Worm (Caenorhabditis elegans) whole organism, young adult: ENCODE measurements around the gene bud-13.
A peak's percentile ranks its signal among the peaks of the same experiment; 100 is the strongest.

Experiments
- B0035.1 ChIP-seq: sonication (generic microtip); optimal IDR thresholded peaks from 2 replicates; lab custom pipeline; 2016; ENCODE audit warnings: missing genetic modification characterization, mild to moderate bottlenecking, missing compliant biosample characterization, missing genotype, missing genetic modification reagents
- C06A6.2 ChIP-seq: fragments of 200-800 bp; sonication (Bioruptor generic); conservative IDR thresholded peaks from 2 replicates; pipeline ENCODE4 v1.3.6; 2022; ENCODE audit warnings: missing genetic modification characterization, missing compliant biosample characterization
- F33H1.4 ChIP-seq: fragments of 200-800 bp; sonication (Bioruptor generic); IDR thresholded peaks from 2 replicates; pipeline ENCODE4 v1.3.6; 2022; ENCODE audit warnings: missing genetic modification reagents, missing genetic modification characterization, missing compliant biosample characterization
- F52B5.7 ChIP-seq: sonication (generic microtip); optimal IDR thresholded peaks from 2 replicates; lab custom pipeline; 2016; ENCODE audit warnings: mild to moderate bottlenecking, missing genetic modification characterization, missing compliant biosample characterization
- F57A8.1 ChIP-seq: fragments of 200-800 bp; sonication (Bioruptor generic); optimal IDR thresholded peaks from 2 replicates; lab custom pipeline; 2018; ENCODE audit warnings: mild to moderate bottlenecking, missing genetic modification characterization, moderate library complexity, missing compliant biosample characterization
- F57C9.4 ChIP-seq: sonication (generic microtip); optimal IDR thresholded peaks from 2 replicates; lab custom pipeline; 2017; ENCODE audit warnings: mild to moderate bottlenecking, missing genetic modification characterization, missing compliant biosample characterization
- T26A5.8 ChIP-seq: sonication (generic microtip); optimal IDR thresholded peaks from 2 replicates; lab custom pipeline; 2016; ENCODE audit warnings: missing genetic modification characterization, missing compliant biosample characterization
- Y56A3A.18 ChIP-seq: fragments of 200-800 bp; sonication (Bioruptor generic); IDR thresholded peaks from 2 replicates; pipeline ENCODE4 v1.3.6; 2022; ENCODE audit warnings: missing genetic modification reagents, missing genetic modification characterization, missing compliant biosample characterization
- ZK185.1 ChIP-seq: sonication (generic microtip); optimal IDR thresholded peaks from 2 replicates; lab custom pipeline; 2016; ENCODE audit warnings: mild to moderate bottlenecking, missing genetic modification characterization, missing compliant biosample characterization; ENCODE audit not compliant: poor library complexity, severe bottlenecking
- ama-1 ChIP-seq, 3 experiments: fragments of 150-350 bp in 1 of 3; sonication (generic microtip) in 2 of 3; optimal IDR thresholded peaks; 2 replicates each; lab custom pipeline; 2014 to 2018; ENCODE audit warnings: missing biosample characterization in 2 of 3, missing genetic modification characterization in 2 of 3, missing genetic modification reagents in 2 of 3
- aptf-2 ChIP-seq: fragments of 200-800 bp; sonication (Bioruptor generic); conservative IDR thresholded peaks from 2 replicates; pipeline ENCODE4 v1.3.6; 2022; ENCODE audit warnings: missing genetic modification reagents, missing genetic modification characterization, missing compliant biosample characterization
- attf-3 ChIP-seq: fragments of 200-800 bp; sonication (Bioruptor generic); conservative IDR thresholded peaks from 2 replicates; pipeline ENCODE4 v1.3.6; 2022; ENCODE audit warnings: missing genetic modification reagents, missing genetic modification characterization, missing compliant biosample characterization
- attf-5 ChIP-seq: fragments of 200-800 bp; sonication (Bioruptor generic); optimal IDR thresholded peaks from 2 replicates; lab custom pipeline; 2018; ENCODE audit warnings: mild to moderate bottlenecking, missing genetic modification characterization, missing compliant biosample characterization
- ccch-3 ChIP-seq: fragments of 200-800 bp; sonication (Bioruptor generic); optimal IDR thresholded peaks from 2 replicates; lab custom pipeline; 2018; ENCODE audit warnings: mild to moderate bottlenecking, missing genetic modification characterization, missing compliant biosample characterization
- cebp-1 ChIP-seq, 2 experiments: fragments of 200-800 bp in 1 of 2; sonication (Bioruptor generic) in 1 of 2; sonication (generic microtip) in 1 of 2; IDR thresholded peaks in 1 of 2; optimal IDR thresholded peaks in 1 of 2; 2 replicates each; pipeline versions ENCODE4 v1.3.6 to Lab custom; 2017 to 2022; ENCODE audit warnings: missing compliant biosample characterization in 2 of 2, missing genetic modification characterization in 2 of 2, mild to moderate bottlenecking in 1 of 2, missing genetic modification reagents in 1 of 2, moderate library complexity in 1 of 2
- ceh-27 ChIP-seq: fragments of 200-800 bp; sonication (Bioruptor generic); optimal IDR thresholded peaks from 2 replicates; lab custom pipeline; 2018; ENCODE audit warnings: mild to moderate bottlenecking, missing genetic modification characterization, moderate library complexity, missing compliant biosample characterization
- ceh-79 ChIP-seq: sonication (generic microtip); optimal IDR thresholded peaks from 2 replicates; lab custom pipeline; 2017; ENCODE audit warnings: mild to moderate bottlenecking, missing genetic modification characterization, missing compliant biosample characterization
- chd-7 ChIP-seq: sonication (generic microtip); optimal IDR thresholded peaks from 2 replicates; lab custom pipeline; 2016; ENCODE audit warnings: mild to moderate bottlenecking, missing genetic modification characterization, moderate library complexity, missing compliant biosample characterization
- dox-1 ChIP-seq: fragments of 200-800 bp; sonication (Bioruptor generic); IDR thresholded peaks from 2 replicates; pipeline ENCODE4 v1.3.6; 2022; ENCODE audit warnings: missing genetic modification reagents, missing genetic modification characterization, missing compliant biosample characterization
- dpff-1 ChIP-seq: sonication (generic microtip); optimal IDR thresholded peaks from 2 replicates; lab custom pipeline; 2017; ENCODE audit warnings: mild to moderate bottlenecking, missing genetic modification characterization, missing compliant biosample characterization
- dpl-1 ChIP-seq: fragments of 150-350 bp; optimal IDR thresholded peaks from 2 replicates; lab custom pipeline; 2014; ENCODE audit warnings: missing biosample characterization, missing genetic modification reagents, missing genetic modification characterization
- efl-1 ChIP-seq: fragments of 150-350 bp; optimal IDR thresholded peaks from 2 replicates; lab custom pipeline; 2014; ENCODE audit warnings: missing biosample characterization, missing genetic modification reagents, missing genetic modification characterization
- egl-44 ChIP-seq: fragments of 200-800 bp; sonication (Bioruptor generic); IDR thresholded peaks from 2 replicates; pipeline ENCODE4 v1.3.6; 2022; ENCODE audit warnings: missing genetic modification reagents, missing genetic modification characterization, missing compliant biosample characterization
- egrh-3 ChIP-seq: fragments of 200-800 bp; sonication (Bioruptor generic); IDR thresholded peaks from 2 replicates; pipeline ENCODE4 v1.3.6; 2022; ENCODE audit warnings: missing genetic modification reagents, missing genetic modification characterization, missing compliant biosample characterization
- ets-4 ChIP-seq: fragments of 200-800 bp; sonication (Bioruptor generic); optimal IDR thresholded peaks from 2 replicates; lab custom pipeline; 2018; ENCODE audit warnings: mild to moderate bottlenecking, missing genetic modification characterization, missing compliant biosample characterization
- fkh-3 ChIP-seq: sonication (generic microtip); optimal IDR thresholded peaks from 2 replicates; lab custom pipeline; 2016; ENCODE audit warnings: mild to moderate bottlenecking, missing genetic modification characterization, missing compliant biosample characterization
- hlh-12 ChIP-seq: sonication (generic microtip); optimal IDR thresholded peaks from 2 replicates; lab custom pipeline; 2016; ENCODE audit warnings: missing genetic modification characterization, missing compliant biosample characterization
- lin-40 ChIP-seq: sonication (generic microtip); optimal IDR thresholded peaks from 2 replicates; lab custom pipeline; 2016; ENCODE audit warnings: missing genetic modification characterization, mild to moderate bottlenecking, missing compliant biosample characterization, missing genotype, missing genetic modification reagents
- lin-54 ChIP-seq: fragments of 200-800 bp; sonication (Bioruptor generic); optimal IDR thresholded peaks from 2 replicates; lab custom pipeline; 2018; ENCODE audit warnings: mild to moderate bottlenecking, missing genetic modification characterization, missing compliant biosample characterization
- lir-1 ChIP-seq: fragments of 200-800 bp; sonication (Bioruptor generic); conservative IDR thresholded peaks from 2 replicates; pipeline ENCODE4 v1.3.6; 2022; ENCODE audit warnings: missing genetic modification reagents, missing genetic modification characterization, missing compliant biosample characterization
- lsl-1 ChIP-seq: fragments of 200-800 bp; sonication (Bioruptor generic); optimal IDR thresholded peaks from 2 replicates; lab custom pipeline; 2018; ENCODE audit warnings: mild to moderate bottlenecking, missing genetic modification characterization, moderate library complexity, missing compliant biosample characterization
- madf-10 ChIP-seq: sonication (generic microtip); optimal IDR thresholded peaks from 2 replicates; lab custom pipeline; 2016; ENCODE audit warnings: mild to moderate bottlenecking, missing genetic modification characterization, missing compliant biosample characterization
- madf-6 ChIP-seq: fragments of 200-800 bp; sonication (Bioruptor generic); IDR thresholded peaks from 2 replicates; pipeline ENCODE4 v1.3.6; 2022; ENCODE audit warnings: missing genetic modification reagents, missing genetic modification characterization, missing compliant biosample characterization
- nfya-2 ChIP-seq: fragments of 200-800 bp; sonication (Bioruptor generic); IDR thresholded peaks from 2 replicates; pipeline ENCODE4 v1.3.6; 2022; ENCODE audit warnings: missing genetic modification reagents, missing genetic modification characterization, missing compliant biosample characterization
- nhr-179 ChIP-seq: sonication (generic microtip); optimal IDR thresholded peaks from 2 replicates; lab custom pipeline; 2016; ENCODE audit warnings: mild to moderate bottlenecking, missing genetic modification characterization, missing compliant biosample characterization
- pha-4 ChIP-seq: fragments of 150-350 bp; sonication (generic microtip); optimal IDR thresholded peaks from 2 replicates; lab custom pipeline; 2014; ENCODE audit warnings: missing biosample characterization, missing genetic modification reagents, missing genetic modification characterization
- rec-8 ChIP-seq, 2 experiments: sonication (generic microtip); optimal IDR thresholded peaks; 2 replicates each; lab custom pipeline; 2016; ENCODE audit warnings: mild to moderate bottlenecking in 2 of 2, missing genetic modification characterization in 2 of 2, missing genetic modification reagents in 2 of 2, missing genotype in 2 of 2, missing biosample characterization in 1 of 2, missing compliant biosample characterization in 1 of 2, moderate library complexity in 1 of 2
- rpc-1 ChIP-seq, 2 experiments: fragments of 150-350 bp in 1 of 2; sonication (generic microtip) in 1 of 2; optimal IDR thresholded peaks; 2 replicates each; lab custom pipeline; 2014 to 2018; ENCODE audit warnings: missing biosample characterization in 1 of 2, missing genetic modification characterization in 1 of 2, missing genetic modification reagents in 1 of 2, missing genotype in 1 of 2
- sea-2 ChIP-seq: fragments of 200-800 bp; sonication (Bioruptor generic); IDR thresholded peaks from 2 replicates; pipeline ENCODE4 v1.3.6; 2022; ENCODE audit warnings: missing genetic modification characterization, missing compliant biosample characterization
- somi-1 ChIP-seq: fragments of 200-800 bp; sonication (Bioruptor generic); optimal IDR thresholded peaks from 2 replicates; lab custom pipeline; 2018; ENCODE audit warnings: mild to moderate bottlenecking, missing genetic modification characterization, missing compliant biosample characterization
- sptf-2 ChIP-seq: fragments of 200-800 bp; sonication (Bioruptor generic); optimal IDR thresholded peaks from 2 replicates; lab custom pipeline; 2018; ENCODE audit warnings: mild to moderate bottlenecking, missing genetic modification characterization, missing compliant biosample characterization
- tbx-9 ChIP-seq: sonication (generic microtip); optimal IDR thresholded peaks from 2 replicates; lab custom pipeline; 2016; ENCODE audit warnings: borderline replicate concordance, missing genetic modification characterization, inconsistent platforms, missing compliant biosample characterization
- xnd-1 ChIP-seq: sonication (generic microtip); optimal IDR thresholded peaks from 2 replicates; lab custom pipeline; 2016; ENCODE audit warnings: missing genotype, missing genetic modification reagents, missing genetic modification characterization, missing compliant biosample characterization
- ztf-22 ChIP-seq: fragments of 200-800 bp; sonication (Bioruptor generic); optimal IDR thresholded peaks from 2 replicates; lab custom pipeline; 2018; ENCODE audit warnings: mild to moderate bottlenecking, missing genetic modification characterization, moderate library complexity, missing compliant biosample characterization
- ztf-26 ChIP-seq: sonication (generic microtip); optimal IDR thresholded peaks from 2 replicates; lab custom pipeline; 2017; ENCODE audit warnings: missing genetic modification characterization, missing compliant biosample characterization
- ztf-28 ChIP-seq: fragments of 200-800 bp; sonication (Bioruptor generic); IDR thresholded peaks from 2 replicates; pipeline ENCODE4 v1.3.6; 2022; ENCODE audit warnings: missing genetic modification reagents, missing genetic modification characterization, missing compliant biosample characterization
- ztf-3 ChIP-seq: fragments of 200-800 bp; sonication (Bioruptor generic); optimal IDR thresholded peaks from 2 replicates; lab custom pipeline; 2018; ENCODE audit warnings: mild to moderate bottlenecking, missing genetic modification characterization, missing compliant biosample characterization
- ztf-6 ChIP-seq: fragments of 200-800 bp; sonication (Bioruptor generic); IDR thresholded peaks from 2 replicates; pipeline ENCODE4 v1.3.6; 2022; ENCODE audit warnings: missing genetic modification reagents, missing genetic modification characterization, missing compliant biosample characterization

Gene bud-13

ce11 chrIII:8985461-8985860 is 17.9 kb upstream of the bud-13 start (continued):
- TF ChIP-seq B0035.1 (tag; lab: Kevin White, UChicago) (no peak), xnd-1 (tag; lab: Kevin White, UChicago) (no peak), egrh-3 (GFP tag; lab: Robert Waterston, UW) (no peak), F52B5.7 (tag; lab: Kevin White, UChicago) (no peak), lin-54 (peak; percentile 89), fkh-3 (tag; lab: Kevin White, UChicago) (no peak), attf-5 (GFP tag; lab: Kevin White, UChicago) (no peak), ets-4 (GFP tag; lab: Kevin White, UChicago) (no peak), lir-1 (no peak), T26A5.8 (tag; lab: Kevin White, UChicago) (no peak), madf-10 (tag; lab: Kevin White, UChicago) (no peak), rpc-1 (optimal IDR thresholded peaks at IDR 0.05; lab: Kevin White, UChicago) (no peak), rpc-1 (tag; optimal IDR thresholded peaks at IDR 0.05; lab: Kevin White, UChicago) (no peak), ztf-6 (GFP tag; lab: Robert Waterston, UW) (no peak), hlh-12 (tag; lab: Kevin White, UChicago) (no peak), lin-40 (tag; lab: Kevin White, UChicago) (no peak), ztf-22 (GFP tag; lab: Kevin White, UChicago) (no peak), sea-2 (GFP tag; lab: Robert Waterston, UW) (no peak), ama-1 (optimal IDR thresholded peaks at IDR 0.05; lab: Kevin White, UChicago) (no peak), ama-1 (GFP tag; optimal IDR thresholded peaks at IDR 0.05; lab: Kevin White, UChicago) (no peak), ccch-3 (no peak), lsl-1 (peak; percentile 31), ceh-79 (tag; lab: Kevin White, UChicago) (no peak), nfya-2 (GFP tag; lab: Robert Waterston, UW) (no peak), ceh-27 (GFP tag; lab: Kevin White, UChicago) (no peak), F57A8.1 (no peak), rec-8 (tag; optimal IDR thresholded peaks at IDR 0.05; lab: Kevin White, UChicago) (no peak), somi-1 (GFP tag; lab: Kevin White, UChicago) (no peak), F33H1.4 (GFP tag; lab: Robert Waterston, UW) (peak; percentile 21; the same call in 1 of the 2 replicates), ztf-26 (tag; lab: Kevin White, UChicago) (no peak), F57C9.4 (tag; lab: Kevin White, UChicago) (no peak), attf-3 (GFP tag; lab: Robert Waterston, UW) (no peak), egl-44 (GFP tag; lab: Robert Waterston, UW) (no peak), ZK185.1 (tag; lab: Kevin White, UChicago) (no peak), aptf-2 (no peak), C06A6.2 (no peak), dpl-1 (GFP tag; lab: Kevin White, UChicago) (peak; percentile 52), dpff-1 (tag; lab: Kevin White, UChicago) (no peak)

ce11 chrIII:8984960-8985359 is 17.4 kb upstream of the bud-13 start:
- TF ChIP-seq attf-5 (GFP tag; lab: Kevin White, UChicago): peak; percentile 0
- TF ChIP-seq aptf-2: no peak
- TF ChIP-seq madf-6 (GFP tag; lab: Robert Waterston, UW): no peak
- TF ChIP-seq fkh-3 (tag; lab: Kevin White, UChicago): no peak
- no peak for TF ChIP-seq tbx-9 (tag; lab: Kevin White, UChicago)
- TF ChIP-seq nhr-179 (tag; lab: Kevin White, UChicago): no peak
- no peak for TF ChIP-seq sea-2 (GFP tag; lab: Robert Waterston, UW)
- 0 out of 2 replicates have a peak, but pooled peaks have one; percentile 27 for TF ChIP-seq dox-1 (GFP tag; lab: Robert Waterston, UW)
- TF ChIP-seq ztf-28 (GFP tag; lab: Robert Waterston, UW): no peak
- peak; percentile 4 for TF ChIP-seq pha-4 (tag; lab: Kevin White, UChicago)
- no peak for TF ChIP-seq ztf-3 (GFP tag; lab: Kevin White, UChicago)
- TF ChIP-seq efl-1 (GFP tag; lab: Kevin White, UChicago): peak; percentile 28
- TF ChIP-seq Y56A3A.18 (GFP tag; lab: Robert Waterston, UW): 0 out of 2 replicates have a peak, but pooled peaks have one; percentile 61
- TF ChIP-seq chd-7: peak; percentile 10
- peak; percentile 34; the same call in 1 of the 2 replicates for TF ChIP-seq cebp-1 (GFP tag; IDR thresholded peaks at IDR 0.05; lab: Robert Waterston, UW)
- TF ChIP-seq cebp-1 (tag; optimal IDR thresholded peaks at IDR 0.05; lab: Kevin White, UChicago): peak; percentile 73
- TF ChIP-seq sptf-2 (GFP tag; lab: Kevin White, UChicago): no peak
- no peak for TF ChIP-seq nfya-2 (GFP tag; lab: Robert Waterston, UW)
